Worm (Caenorhabditis elegans) whole organism, young adult: ENCODE data around the gene T05A8.6.

Source experiments
- B0035.1 ChIP-seq: sonication (generic microtip); optimal IDR thresholded peaks from 2 replicates; lab custom pipeline; 2016; ENCODE audit warnings: missing genetic modification characterization, mild to moderate bottlenecking, missing compliant biosample characterization, missing genotype, missing genetic modification reagents
- C06A6.2 ChIP-seq: fragments of 200-800 bp; sonication (Bioruptor generic); conservative IDR thresholded peaks from 2 replicates; pipeline ENCODE4 v1.3.6; 2022; ENCODE audit warnings: missing genetic modification characterization, missing compliant biosample characterization
- F10E7.11 ChIP-seq: sonication (generic microtip); optimal IDR thresholded peaks from 2 replicates; lab custom pipeline; 2017; ENCODE audit warnings: mild to moderate bottlenecking, missing genetic modification characterization, moderate library complexity, missing compliant biosample characterization
- K12H6.12 ChIP-seq: fragments of 200-800 bp; sonication (Bioruptor generic); optimal IDR thresholded peaks from 2 replicates; lab custom pipeline; 2018; ENCODE audit warnings: mild to moderate bottlenecking, missing genetic modification characterization, missing compliant biosample characterization
- Y53F4B.3 ChIP-seq: fragments of 200-800 bp; sonication (Bioruptor generic); IDR thresholded peaks from 2 replicates; pipeline ENCODE4 v1.3.6; 2022; ENCODE audit warnings: missing genetic modification reagents, missing genetic modification characterization, missing compliant biosample characterization
- Y53G8AR.9 ChIP-seq: fragments of 200-800 bp; sonication (Bioruptor generic); conservative IDR thresholded peaks from 2 replicates; pipeline ENCODE4 v1.3.6; 2022; ENCODE audit warnings: missing genetic modification reagents, missing genetic modification characterization, missing compliant biosample characterization
- ZK185.1 ChIP-seq: sonication (generic microtip); optimal IDR thresholded peaks from 2 replicates; lab custom pipeline; 2016; ENCODE audit warnings: mild to moderate bottlenecking, missing genetic modification characterization, missing compliant biosample characterization; ENCODE audit not compliant: poor library complexity, severe bottlenecking
- aptf-3 ChIP-seq: fragments of 200-800 bp; sonication (Bioruptor generic); IDR thresholded peaks from 2 replicates; pipeline ENCODE4 v1.3.6; 2022; ENCODE audit warnings: missing genetic modification characterization, missing compliant biosample characterization
- athp-1 ChIP-seq: sonication (generic microtip); optimal IDR thresholded peaks from 2 replicates; lab custom pipeline; 2017; ENCODE audit warnings: mild to moderate bottlenecking, missing genetic modification characterization, missing compliant biosample characterization
- attf-3 ChIP-seq: fragments of 200-800 bp; sonication (Bioruptor generic); conservative IDR thresholded peaks from 2 replicates; pipeline ENCODE4 v1.3.6; 2022; ENCODE audit warnings: missing genetic modification reagents, missing genetic modification characterization, missing compliant biosample characterization
- attf-6 ChIP-seq: fragments of 200-800 bp; sonication (Bioruptor generic); IDR thresholded peaks from 2 replicates; pipeline ENCODE4 v1.3.6; 2022; ENCODE audit warnings: missing genetic modification reagents, missing genetic modification characterization, missing compliant biosample characterization
- ccch-3 ChIP-seq: fragments of 200-800 bp; sonication (Bioruptor generic); optimal IDR thresholded peaks from 2 replicates; lab custom pipeline; 2018; ENCODE audit warnings: mild to moderate bottlenecking, missing genetic modification characterization, missing compliant biosample characterization
- ceh-100 ChIP-seq: fragments of 200-800 bp; sonication (Bioruptor generic); IDR thresholded peaks from 2 replicates; pipeline ENCODE4 v1.3.6; 2022; ENCODE audit warnings: missing genetic modification reagents, missing genetic modification characterization, missing compliant biosample characterization
- ceh-91 ChIP-seq: fragments of 200-800 bp; sonication (Bioruptor generic); IDR thresholded peaks from 2 replicates; pipeline ENCODE4 v1.3.6; 2022; ENCODE audit warnings: missing genetic modification reagents, missing genetic modification characterization, missing compliant biosample characterization
- chd-7 ChIP-seq: sonication (generic microtip); optimal IDR thresholded peaks from 2 replicates; lab custom pipeline; 2016; ENCODE audit warnings: mild to moderate bottlenecking, missing genetic modification characterization, moderate library complexity, missing compliant biosample characterization
- die-1 ChIP-seq: sonication (generic microtip); optimal IDR thresholded peaks from 2 replicates; lab custom pipeline; 2016; ENCODE audit warnings: missing genotype, mild to moderate bottlenecking, missing genetic modification characterization, missing compliant biosample characterization
- dox-1 ChIP-seq: fragments of 200-800 bp; sonication (Bioruptor generic); IDR thresholded peaks from 2 replicates; pipeline ENCODE4 v1.3.6; 2022; ENCODE audit warnings: missing genetic modification reagents, missing genetic modification characterization, missing compliant biosample characterization
- dpff-1 ChIP-seq: sonication (generic microtip); optimal IDR thresholded peaks from 2 replicates; lab custom pipeline; 2017; ENCODE audit warnings: mild to moderate bottlenecking, missing genetic modification characterization, missing compliant biosample characterization
- efl-1 ChIP-seq: fragments of 150-350 bp; optimal IDR thresholded peaks from 2 replicates; lab custom pipeline; 2014; ENCODE audit warnings: missing biosample characterization, missing genetic modification reagents, missing genetic modification characterization
- egrh-3 ChIP-seq: fragments of 200-800 bp; sonication (Bioruptor generic); IDR thresholded peaks from 2 replicates; pipeline ENCODE4 v1.3.6; 2022; ENCODE audit warnings: missing genetic modification reagents, missing genetic modification characterization, missing compliant biosample characterization
- him-1 ChIP-seq: sonication (generic microtip); optimal IDR thresholded peaks from 2 replicates; lab custom pipeline; 2016; ENCODE audit warnings: missing genotype, missing genetic modification reagents, missing genetic modification characterization, missing compliant biosample characterization
- hlh-12 ChIP-seq: sonication (generic microtip); optimal IDR thresholded peaks from 2 replicates; lab custom pipeline; 2016; ENCODE audit warnings: missing genetic modification characterization, missing compliant biosample characterization
- madf-10 ChIP-seq: sonication (generic microtip); optimal IDR thresholded peaks from 2 replicates; lab custom pipeline; 2016; ENCODE audit warnings: mild to moderate bottlenecking, missing genetic modification characterization, missing compliant biosample characterization
- madf-6 ChIP-seq: fragments of 200-800 bp; sonication (Bioruptor generic); IDR thresholded peaks from 2 replicates; pipeline ENCODE4 v1.3.6; 2022; ENCODE audit warnings: missing genetic modification reagents, missing genetic modification characterization, missing compliant biosample characterization
- mcd-1 ChIP-seq: fragments of 200-800 bp; sonication (Bioruptor generic); IDR thresholded peaks from 2 replicates; pipeline ENCODE4 v1.3.6; 2022; ENCODE audit warnings: missing genetic modification reagents, missing genetic modification characterization, missing compliant biosample characterization
- mel-28 ChIP-seq: sonication (generic microtip); optimal IDR thresholded peaks from 2 replicates; lab custom pipeline; 2016; ENCODE audit warnings: borderline replicate concordance, mild to moderate bottlenecking, missing genetic modification characterization, missing compliant biosample characterization
- mxl-1 ChIP-seq: sonication (generic microtip); optimal IDR thresholded peaks from 2 replicates; lab custom pipeline; 2016; ENCODE audit warnings: missing genetic modification characterization, missing compliant biosample characterization
- pbrm-1 ChIP-seq: fragments of 200-800 bp; sonication (Bioruptor generic); IDR thresholded peaks from 2 replicates; pipeline ENCODE4 v1.3.6; 2022; ENCODE audit warnings: missing genetic modification reagents, missing genetic modification characterization, missing compliant biosample characterization
- pha-4 ChIP-seq: fragments of 150-350 bp; sonication (generic microtip); optimal IDR thresholded peaks from 2 replicates; lab custom pipeline; 2014; ENCODE audit warnings: missing biosample characterization, missing genetic modification reagents, missing genetic modification characterization
- sea-2 ChIP-seq: fragments of 200-800 bp; sonication (Bioruptor generic); IDR thresholded peaks from 2 replicates; pipeline ENCODE4 v1.3.6; 2022; ENCODE audit warnings: missing genetic modification characterization, missing compliant biosample characterization
- snpc-1.1 ChIP-seq: sonication (generic microtip); optimal IDR thresholded peaks from 2 replicates; lab custom pipeline; 2017; ENCODE audit warnings: missing genetic modification characterization, mild to moderate bottlenecking, missing compliant biosample characterization, antibody characterized with exemption, moderate library complexity, missing genotype, missing genetic modification reagents; ENCODE audit not compliant: insufficient read depth
- snpc-1.3 ChIP-seq: sonication (generic microtip); optimal IDR thresholded peaks from 2 replicates; lab custom pipeline; 2017; ENCODE audit warnings: missing genetic modification characterization, mild to moderate bottlenecking, missing compliant biosample characterization, antibody characterized with exemption, moderate library complexity, missing genotype, missing genetic modification reagents; ENCODE audit not compliant: insufficient read depth
- tbp1 ChIP-seq: fragments of 200-800 bp; sonication (Bioruptor generic); optimal IDR thresholded peaks from 2 replicates; lab custom pipeline; 2018; ENCODE audit warnings: mild to moderate bottlenecking, missing genetic modification characterization, missing compliant biosample characterization
- tbx-9 ChIP-seq: sonication (generic microtip); optimal IDR thresholded peaks from 2 replicates; lab custom pipeline; 2016; ENCODE audit warnings: borderline replicate concordance, missing genetic modification characterization, inconsistent platforms, missing compliant biosample characterization
- unc-62 ChIP-seq: fragments of 150-350 bp; optimal IDR thresholded peaks from 2 replicates; lab custom pipeline; 2014; ENCODE audit warnings: missing biosample characterization, missing genetic modification reagents, missing genetic modification characterization
- zim-3 ChIP-seq: sonication (generic microtip); optimal IDR thresholded peaks from 2 replicates; lab custom pipeline; 2017; ENCODE audit warnings: mild to moderate bottlenecking, missing genetic modification characterization, moderate library complexity, missing compliant biosample characterization
- ztf-18 ChIP-seq: sonication (generic microtip); optimal IDR thresholded peaks from 2 replicates; lab custom pipeline; 2016; ENCODE audit warnings: missing genotype, mild to moderate bottlenecking, missing genetic modification characterization, missing compliant biosample characterization
- ztf-26 ChIP-seq: sonication (generic microtip); optimal IDR thresholded peaks from 2 replicates; lab custom pipeline; 2017; ENCODE audit warnings: missing genetic modification characterization, missing compliant biosample characterization
- ztf-3 ChIP-seq: fragments of 200-800 bp; sonication (Bioruptor generic); optimal IDR thresholded peaks from 2 replicates; lab custom pipeline; 2018; ENCODE audit warnings: mild to moderate bottlenecking, missing genetic modification characterization, missing compliant biosample characterization

The T05A8.6 gene

DNA sequence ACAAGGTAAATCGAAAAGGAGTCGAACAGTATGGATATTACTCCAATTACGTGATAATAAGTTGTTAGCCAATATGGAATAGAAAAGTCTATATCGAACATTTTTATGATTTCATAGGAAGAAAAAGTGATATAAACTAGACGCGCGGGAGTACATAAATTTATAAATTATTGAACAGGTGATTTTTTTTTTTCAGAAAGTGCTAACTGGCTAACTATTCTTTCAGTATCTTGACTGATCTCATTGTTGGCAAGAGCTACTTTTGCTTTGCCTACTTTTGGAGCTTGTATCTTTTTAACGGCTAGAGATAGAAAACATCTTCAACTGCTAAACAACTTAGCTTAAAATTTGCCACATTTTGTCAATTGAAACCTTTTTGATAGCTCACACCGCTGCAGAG lies 36.8 kb downstream of the T05A8.6 start, which contains the start of gene sri-60:
Gene sri-60 (minus strand): TSS at position 101 of the 400 bp plus-strand sequence.
- no peak for TF ChIP-seq Y53G8AR.9 (GFP tag; lab: Robert Waterston, UW)
- TF ChIP-seq zim-3, result no peak
- TF ChIP-seq Y53F4B.3, result no peak
- TF ChIP-seq F10E7.11 (tag; lab: Kevin White, UChicago), result no peak
- no peak for TF ChIP-seq chd-7 (tag; lab: Kevin White, UChicago)

DNA sequence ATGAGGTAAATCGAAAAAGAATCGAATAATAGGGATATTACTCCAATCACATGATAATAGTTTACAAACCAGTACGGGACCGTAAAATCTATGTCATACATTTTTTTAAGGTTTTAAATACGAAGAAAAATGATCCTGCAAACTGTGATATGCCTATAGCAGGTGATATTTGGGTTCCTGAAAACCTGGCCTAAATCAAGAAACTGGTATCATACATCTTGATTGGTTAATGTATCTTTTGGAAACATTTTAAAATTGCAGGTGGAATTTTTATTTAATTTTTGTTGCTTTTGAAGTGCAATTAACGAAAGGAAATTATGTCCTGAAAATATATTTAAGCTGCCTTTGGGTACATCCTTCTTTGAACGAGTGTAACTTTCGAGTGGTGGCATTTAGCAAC lies 39.3 kb downstream of the T05A8.6 start, which contains the start of gene sri-61:
Gene sri-61 (minus strand): TSS at position 101 of the 400 bp plus-strand sequence.
- TF ChIP-seq attf-3 (GFP tag; lab: Robert Waterston, UW) (no peak), snpc-1.3 (tag; lab: Kevin White, UChicago) (no peak), ZK185.1 (no peak), Y53G8AR.9 (GFP tag; lab: Robert Waterston, UW) (no peak), ceh-100 (GFP tag; lab: Robert Waterston, UW) (no peak), die-1 (tag; lab: Kevin White, UChicago) (no peak), sea-2 (GFP tag; lab: Robert Waterston, UW) (no peak), efl-1 (GFP tag; lab: Kevin White, UChicago) (no peak), ztf-26 (tag; lab: Kevin White, UChicago) (no peak), ztf-18 (tag; lab: Kevin White, UChicago) (no peak)

- no peak for TF ChIP-seq him-1
- no peak for TF ChIP-seq ZK185.1
- TF ChIP-seq athp-1 (tag; lab: Kevin White, UChicago), result no peak
- TF ChIP-seq B0035.1 (tag; lab: Kevin White, UChicago), result no peak
- no peak for TF ChIP-seq ztf-3 (GFP tag; lab: Kevin White, UChicago)
- no peak for TF ChIP-seq mxl-1 (tag; lab: Kevin White, UChicago)
- no peak for TF ChIP-seq attf-6 (GFP tag; lab: Robert Waterston, UW)
- TF ChIP-seq pha-4 (tag; lab: Kevin White, UChicago), result no peak
- TF ChIP-seq aptf-3 (GFP tag; lab: Robert Waterston, UW), result no peak
- no peak for TF ChIP-seq madf-10 (tag; lab: Kevin White, UChicago)
- TF ChIP-seq snpc-1.1 (tag; lab: Kevin White, UChicago), result no peak
- no peak for TF ChIP-seq egrh-3 (GFP tag; lab: Robert Waterston, UW)
- TF ChIP-seq tbx-9 (tag; lab: Kevin White, UChicago), result no peak
- no peak for TF ChIP-seq ccch-3 (GFP tag; lab: Kevin White, UChicago)
- TF ChIP-seq ceh-91 (GFP tag; lab: Robert Waterston, UW), result no peak
- TF ChIP-seq mcd-1 (GFP tag; lab: Robert Waterston, UW), result no peak
- TF ChIP-seq dpff-1 (tag; lab: Kevin White, UChicago), result no peak
- TF ChIP-seq, all 124 proteins: peak for 0
Observed at ce11 chrII:2698378-2698777, 41.1 kb downstream of the T05A8.6 start, which contains the start of gene sri-62. TSS of gene sri-62 (minus strand) at chrII:2698478.

DNA sequence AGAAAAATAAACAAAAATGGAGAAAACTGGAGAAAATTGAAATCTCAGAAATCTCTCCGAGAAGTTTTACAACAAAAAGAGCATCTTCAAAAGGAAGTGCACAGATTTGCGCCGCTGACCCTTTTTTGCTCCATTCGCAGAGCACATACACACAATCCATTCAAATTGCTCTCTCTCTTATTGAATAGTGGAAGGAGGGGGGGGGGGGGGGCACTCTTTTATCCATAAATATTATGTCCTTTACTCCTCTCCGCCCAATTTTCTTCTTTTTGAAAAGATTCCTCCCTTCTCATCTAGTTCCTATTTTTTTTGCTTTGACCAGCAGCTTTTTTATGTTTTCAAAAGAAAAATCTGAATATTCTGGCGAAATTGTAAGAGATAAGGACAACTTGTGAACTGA lies 44.4 kb downstream of the T05A8.6 start:
- no peak for TF ChIP-seq chd-7 (tag; lab: Kevin White, UChicago)
- TF ChIP-seq hlh-12, result no peak
- no peak for TF ChIP-seq madf-10 (tag; lab: Kevin White, UChicago)
- no peak for TF ChIP-seq dox-1 (GFP tag; lab: Robert Waterston, UW)
- TF ChIP-seq pbrm-1 (GFP tag; lab: Robert Waterston, UW), result no peak
- no peak for TF ChIP-seq die-1 (tag; lab: Kevin White, UChicago)
- TF ChIP-seq C06A6.2 (GFP tag; lab: Robert Waterston, UW), result no peak
- no peak for TF ChIP-seq Y53F4B.3
- no peak for TF ChIP-seq Y53G8AR.9 (GFP tag; lab: Robert Waterston, UW)
- no peak for TF ChIP-seq egrh-3 (GFP tag; lab: Robert Waterston, UW)
- TF ChIP-seq snpc-1.1 (tag; lab: Kevin White, UChicago), result no peak
- TF ChIP-seq K12H6.12, result no peak
- TF ChIP-seq tbp1 (GFP tag; lab: Kevin White, UChicago), result no peak
- no peak for TF ChIP-seq F10E7.11 (tag; lab: Kevin White, UChicago)
- no peak for TF ChIP-seq unc-62 (GFP tag; lab: Kevin White, UChicago)
- no peak for TF ChIP-seq mel-28 (tag; lab: Kevin White, UChicago)
- TF ChIP-seq madf-6 (GFP tag; lab: Robert Waterston, UW), result no peak
